Worm (Caenorhabditis elegans) whole organism, L1 larva: ENCODE data around the gene C03H5.4.

Experiments used
- C04F5.9 ChIP-seq: sonication (generic microtip); optimal IDR thresholded peaks from 2 replicates; lab custom pipeline; 2016; ENCODE audit warnings: missing genetic modification characterization, missing compliant biosample characterization
- C16A3.4 ChIP-seq: fragments of 150-350 bp; optimal IDR thresholded peaks from 2 replicates; lab custom pipeline; 2014; ENCODE audit warnings: missing biosample characterization, missing genetic modification characterization
- C34B4.2 ChIP-seq: sonication (generic microtip); optimal IDR thresholded peaks from 2 replicates; lab custom pipeline; 2017; ENCODE audit warnings: mild to moderate bottlenecking, missing genetic modification characterization, missing compliant biosample characterization
- Y116A8C.19 ChIP-seq: sonication (generic microtip); optimal IDR thresholded peaks from 2 replicates; lab custom pipeline; 2016; ENCODE audit warnings: missing compliant biosample characterization, missing genetic modification characterization, borderline replicate concordance
- blmp-1 ChIP-seq: fragments of 150-350 bp; optimal IDR thresholded peaks from 2 replicates; lab custom pipeline; 2014; ENCODE audit warnings: missing biosample characterization, missing genetic modification characterization
- ceh-88 ChIP-seq: fragments of 200-800 bp; sonication (Bioruptor generic); IDR thresholded peaks from 2 replicates; pipeline ENCODE4 v1.3.6; 2022; ENCODE audit warnings: missing genetic modification characterization, missing compliant biosample characterization
- ceh-90 ChIP-seq: sonication (generic microtip); optimal IDR thresholded peaks from 2 replicates; lab custom pipeline; 2016; ENCODE audit warnings: missing genetic modification characterization, missing compliant biosample characterization
- ces-1 ChIP-seq: fragments of 150-350 bp; optimal IDR thresholded peaks from 2 replicates; lab custom pipeline; 2014; ENCODE audit warnings: missing biosample characterization, missing genetic modification reagents, missing genetic modification characterization
- efl-1 ChIP-seq, 4 experiments: fragments of 150-350 bp; optimal IDR thresholded peaks in 3 of 4; peaks in 1 of 4; 1 replicate in 1 of 4; 2 replicates in 3 of 4; lab custom pipeline; 2014; ENCODE audit warnings: missing biosample characterization in 2 of 4, missing genetic modification characterization in 2 of 4, missing genetic modification reagents in 2 of 4
- egl-27 ChIP-seq, 2 experiments: fragments of 150-350 bp in 1 of 2; sonication (generic microtip); optimal IDR thresholded peaks; 3 replicates each; lab custom pipeline; 2017 to 2018; ENCODE audit warnings: missing biosample characterization in 2 of 2, missing genetic modification characterization in 2 of 2, missing genetic modification reagents in 2 of 2
- elt-2 ChIP-seq: sonication (generic microtip); optimal IDR thresholded peaks from 2 replicates; lab custom pipeline; 2016; ENCODE audit warnings: missing genetic modification characterization, mild to moderate bottlenecking, inconsistent platforms, missing compliant biosample characterization, missing genetic modification reagents
- elt-3 ChIP-seq, 6 experiments: fragments of 150-350 bp in 1 of 6; sonication (generic microtip); optimal IDR thresholded peaks; 2 replicates each; lab custom pipeline; 2017 to 2018; ENCODE audit warnings: missing biosample characterization in 6 of 6, missing genetic modification characterization in 6 of 6, inconsistent platforms in 1 of 6
- fkh-8 ChIP-seq: sonication (generic microtip); optimal IDR thresholded peaks from 2 replicates; lab custom pipeline; 2016; ENCODE audit warnings: mild to moderate bottlenecking, missing genetic modification characterization, missing compliant biosample characterization
- grh-1 ChIP-seq: fragments of 200-800 bp; sonication (Bioruptor generic); IDR thresholded peaks from 2 replicates; pipeline ENCODE4 v1.3.6; 2022; ENCODE audit warnings: missing genetic modification reagents, missing genetic modification characterization, missing compliant biosample characterization
- hpl-2 ChIP-seq: fragments of 150-350 bp; optimal IDR thresholded peaks from 2 replicates; lab custom pipeline; 2014; ENCODE audit warnings: missing biosample characterization, missing genetic modification reagents, missing genetic modification characterization
- irx-1 ChIP-seq: sonication (generic microtip); optimal IDR thresholded peaks from 2 replicates; lab custom pipeline; 2016; ENCODE audit warnings: missing genetic modification characterization, missing compliant biosample characterization
- lin-13 ChIP-seq: fragments of 150-350 bp; optimal IDR thresholded peaks from 2 replicates; lab custom pipeline; 2014; ENCODE audit warnings: missing biosample characterization, missing genetic modification reagents, missing genetic modification characterization
- lin-14 ChIP-seq: fragments of 200-800 bp; sonication (Bioruptor generic); optimal IDR thresholded peaks from 2 replicates; lab custom pipeline; 2018; ENCODE audit warnings: mild to moderate bottlenecking, missing genetic modification characterization, moderate library complexity, missing compliant biosample characterization
- lir-3 ChIP-seq: sonication (generic microtip); optimal IDR thresholded peaks from 2 replicates; lab custom pipeline; 2016; ENCODE audit warnings: mild to moderate bottlenecking, missing genetic modification characterization, moderate library complexity, missing compliant biosample characterization; ENCODE audit not compliant: poor library complexity
- mef-2 ChIP-seq: fragments of 150-350 bp; optimal IDR thresholded peaks from 2 replicates; lab custom pipeline; 2014; ENCODE audit warnings: missing biosample characterization, missing genetic modification characterization
- mep-1 ChIP-seq: fragments of 150-350 bp; optimal IDR thresholded peaks from 2 replicates; lab custom pipeline; 2014; ENCODE audit warnings: missing biosample characterization, missing genetic modification characterization
- nhr-11 ChIP-seq: fragments of 150-350 bp; optimal IDR thresholded peaks from 2 replicates; lab custom pipeline; 2014; ENCODE audit warnings: missing biosample characterization, missing genetic modification characterization
- nhr-12 ChIP-seq: sonication (generic microtip); optimal IDR thresholded peaks from 2 replicates; lab custom pipeline; 2017; ENCODE audit warnings: missing biosample characterization, missing genetic modification characterization
- nhr-20 ChIP-seq: sonication (generic microtip); optimal IDR thresholded peaks from 2 replicates; lab custom pipeline; 2016; ENCODE audit warnings: mild to moderate bottlenecking, missing genetic modification characterization, missing compliant biosample characterization
- nhr-28 ChIP-seq: fragments of 150-350 bp; optimal IDR thresholded peaks from 2 replicates; lab custom pipeline; 2014; ENCODE audit warnings: missing biosample characterization, missing genetic modification characterization
- nhr-47 ChIP-seq: sonication (generic microtip); optimal IDR thresholded peaks from 2 replicates; lab custom pipeline; 2016; ENCODE audit warnings: mild to moderate bottlenecking, missing genetic modification characterization, moderate library complexity, missing compliant biosample characterization
- nhr-71 ChIP-seq: sonication (generic microtip); optimal IDR thresholded peaks from 2 replicates; lab custom pipeline; 2016; ENCODE audit warnings: mild to moderate bottlenecking, missing genetic modification characterization, moderate library complexity, missing compliant biosample characterization
- nhr-77 ChIP-seq: fragments of 150-350 bp; optimal IDR thresholded peaks from 2 replicates; lab custom pipeline; 2014; ENCODE audit warnings: missing biosample characterization, missing genetic modification characterization
- nhr-84 ChIP-seq: sonication (generic microtip); optimal IDR thresholded peaks from 2 replicates; lab custom pipeline; 2017; ENCODE audit warnings: missing biosample characterization, missing genetic modification characterization
- nhr-90 ChIP-seq: sonication (generic microtip); optimal IDR thresholded peaks from 2 replicates; lab custom pipeline; 2016; ENCODE audit warnings: mild to moderate bottlenecking, missing genetic modification characterization, missing compliant biosample characterization; ENCODE audit not compliant: poor library complexity
- pax-3 ChIP-seq: fragments of 200-800 bp; sonication (Bioruptor generic); optimal IDR thresholded peaks from 2 replicates; lab custom pipeline; 2018; ENCODE audit warnings: mild to moderate bottlenecking, missing genetic modification characterization, moderate library complexity, missing compliant biosample characterization
- pqm-1 ChIP-seq: sonication (generic microtip); optimal IDR thresholded peaks from 3 replicates; lab custom pipeline; 2017; ENCODE audit warnings: missing biosample characterization, missing genetic modification characterization
- rnt-1 ChIP-seq: sonication (generic microtip); optimal IDR thresholded peaks from 2 replicates; lab custom pipeline; 2016; ENCODE audit warnings: mild to moderate bottlenecking, missing genetic modification characterization, moderate library complexity, missing compliant biosample characterization
- snu-23 ChIP-seq: sonication (generic microtip); optimal IDR thresholded peaks from 2 replicates; lab custom pipeline; 2016; ENCODE audit warnings: missing genetic modification characterization, missing compliant biosample characterization
- sup-37 ChIP-seq: fragments of 200-800 bp; sonication (Bioruptor generic); optimal IDR thresholded peaks from 2 replicates; lab custom pipeline; 2018; ENCODE audit warnings: mild to moderate bottlenecking, missing genetic modification characterization, missing compliant biosample characterization
- unc-130 ChIP-seq: fragments of 150-350 bp; optimal IDR thresholded peaks from 2 replicates; lab custom pipeline; 2017; ENCODE audit warnings: missing biosample characterization, missing genetic modification characterization, inconsistent platforms
- unc-62 ChIP-seq: fragments of 150-350 bp; optimal IDR thresholded peaks from 2 replicates; lab custom pipeline; 2014; ENCODE audit warnings: missing biosample characterization, missing genetic modification reagents, missing genetic modification characterization
- unc-86 ChIP-seq: sonication (generic microtip); optimal IDR thresholded peaks from 2 replicates; lab custom pipeline; 2016; ENCODE audit warnings: missing genetic modification characterization, missing compliant biosample characterization
- vab-15 ChIP-seq: sonication (generic microtip); optimal IDR thresholded peaks from 2 replicates; lab custom pipeline; 2017; ENCODE audit warnings: missing genotype, mild to moderate bottlenecking, missing genetic modification characterization, missing compliant biosample characterization
- zag-1 ChIP-seq: fragments of 150-350 bp; optimal IDR thresholded peaks from 2 replicates; lab custom pipeline; 2014; ENCODE audit warnings: missing biosample characterization, missing genetic modification characterization

The C03H5.4 gene

ce11 chrII:374950-375349, at the start of gene C03H5.4:
Gene C03H5.4 (plus strand): TSS chrII:375250.
- TF ChIP-seq nhr-90 (tag; lab: Kevin White, UChicago) (no peak), nhr-77 (tag; lab: Kevin White, UChicago) (no peak)

- peak; percentile 20 for TF ChIP-seq lin-14 (GFP tag; lab: Kevin White, UChicago)
- no peak for TF ChIP-seq efl-1 (optimal IDR thresholded peaks at IDR 0.05; lab: Kevin White, UChicago)
- peak in 1 of 2 experiments; percentile 86 for TF ChIP-seq efl-1 (GFP tag; optimal IDR thresholded peaks at IDR 0.05 in 1 of 2; lab: Kevin White, UChicago)
- no peak for TF ChIP-seq hpl-2
- TF ChIP-seq nhr-71, result peak; percentile 28
- no peak for TF ChIP-seq Y116A8C.19
- TF ChIP-seq unc-130 (tag; lab: Kevin White, UChicago), result peak; percentile 1
- peak; percentile 50 for TF ChIP-seq rnt-1 (tag; lab: Kevin White, UChicago)
Measured at ce11 chrII:325639-326350, 49.3 kb upstream of the C03H5.4 start, which contains the start of gene sgcb-1. Gene sgcb-1 (plus strand): TSS chrII:326300.

- no peak for TF ChIP-seq egl-27 (tag; optimal IDR thresholded peaks at IDR 0.05; lab: Kevin White, UChicago)
- TF ChIP-seq lin-13 (GFP tag; lab: Kevin White, UChicago), result no peak
- no peak for TF ChIP-seq Y116A8C.19
- no peak for TF ChIP-seq mep-1
- no peak for TF ChIP-seq zag-1 (tag; lab: Kevin White, UChicago)
- TF ChIP-seq nhr-90 (tag; lab: Kevin White, UChicago), result no peak
- no peak for TF ChIP-seq pqm-1
- TF ChIP-seq mef-2 (tag; lab: Kevin White, UChicago), result no peak
- no peak for TF ChIP-seq nhr-28
- TF ChIP-seq blmp-1, result no peak
- TF ChIP-seq nhr-12 (tag; lab: Kevin White, UChicago), result no peak
- no peak for TF ChIP-seq sup-37
Measured at ce11 chrII:332419-332818, 42.6 kb upstream of the C03H5.4 start, which contains the start of gene cbn-1. Gene cbn-1 (minus strand): TSS chrII:332519.

ce11 chrII:333853-334449, 41.1 kb upstream of the C03H5.4 start:
- TF ChIP-seq snu-23 (no peak), irx-1 (tag; lab: Kevin White, UChicago) (no peak), elt-2 (tag; lab: Kevin White, UChicago) (peak; percentile 52), Y116A8C.19 (no peak), unc-86 (tag; lab: Kevin White, UChicago) (no peak), elt-3 (tag; optimal IDR thresholded peaks at IDR 0.05; lab: Kevin White, UChicago) (peak in 4 of 6 experiments; percentile 25 to 65 (median 51)), unc-62 (no peak), C34B4.2 (no peak), pqm-1 (peak; percentile 38), vab-15 (tag; lab: Kevin White, UChicago) (no peak), ces-1 (GFP tag; lab: Kevin White, UChicago) (no peak), lir-3 (no peak), ceh-90 (tag; lab: Kevin White, UChicago) (no peak), ceh-88 (GFP tag; lab: Robert Waterston, UW) (no peak), nhr-77 (tag; lab: Kevin White, UChicago) (no peak), zag-1 (tag; lab: Kevin White, UChicago) (no peak), blmp-1 (peak; percentile 97), C04F5.9 (no peak)

- no peak for TF ChIP-seq C34B4.2
- no peak for TF ChIP-seq nhr-20
- no peak for TF ChIP-seq ceh-90 (tag; lab: Kevin White, UChicago)
- no peak for TF ChIP-seq irx-1 (tag; lab: Kevin White, UChicago)
- TF ChIP-seq nhr-12 (tag; lab: Kevin White, UChicago), result no peak
- TF ChIP-seq nhr-84 (tag; lab: Kevin White, UChicago), result no peak
- TF ChIP-seq C04F5.9, result no peak
- TF ChIP-seq pax-3, result peak; percentile 75
- no peak for TF ChIP-seq snu-23
- TF ChIP-seq nhr-47 (tag; lab: Kevin White, UChicago), result peak; percentile 13
- TF ChIP-seq sup-37, result no peak
- peak; percentile 79 for TF ChIP-seq fkh-8 (tag; lab: Kevin White, UChicago)
- no peak for TF ChIP-seq grh-1 (GFP tag; lab: Robert Waterston, UW)
- TF ChIP-seq C16A3.4, result no peak
- TF ChIP-seq nhr-11, result peak; percentile 48
Measured at ce11 chrII:334828-335227, 40.2 kb upstream of the C03H5.4 start.
